Worm (Caenorhabditis elegans) whole organism, L3 larva: ENCODE results near the gene nspb-12.

Source experiments
- aly-2 ChIP-seq: fragments of 150-350 bp; optimal IDR thresholded peaks from 2 replicates; lab custom pipeline; 2014; ENCODE audit warnings: missing biosample characterization, missing genetic modification characterization
- ama-1 ChIP-seq: fragments of 150-350 bp; optimal IDR thresholded peaks from 2 replicates; lab custom pipeline; 2018
- daf-12 ChIP-seq: fragments of 150-350 bp; optimal IDR thresholded peaks from 2 replicates; lab custom pipeline; 2014; ENCODE audit warnings: missing biosample characterization, missing genetic modification reagents, missing genetic modification characterization
- egl-27 ChIP-seq: sonication (generic microtip); optimal IDR thresholded peaks from 4 replicates; lab custom pipeline; 2017; ENCODE audit warnings: missing biosample characterization, missing genetic modification reagents, missing genetic modification characterization
- elt-1 ChIP-seq: fragments of 150-350 bp; optimal IDR thresholded peaks from 2 replicates; lab custom pipeline; 2014; ENCODE audit warnings: missing biosample characterization, missing genetic modification characterization
- fkh-10 ChIP-seq: sonication (generic microtip); optimal IDR thresholded peaks from 2 replicates; lab custom pipeline; 2017; ENCODE audit warnings: missing biosample characterization, missing genetic modification reagents, missing genetic modification characterization
- fos-1 ChIP-seq: fragments of 150-350 bp; optimal IDR thresholded peaks from 2 replicates; lab custom pipeline; 2014; ENCODE audit warnings: missing biosample characterization, missing genetic modification characterization
- mml-1 ChIP-seq: fragments of 150-350 bp; sonication (generic microtip); optimal IDR thresholded peaks from 3 replicates; lab custom pipeline; 2014; ENCODE audit warnings: missing biosample characterization, missing genetic modification characterization
- nfya-1 ChIP-seq: sonication (generic microtip); optimal IDR thresholded peaks from 2 replicates; lab custom pipeline; 2017; ENCODE audit warnings: missing genetic modification characterization, mild to moderate bottlenecking, missing compliant biosample characterization, antibody characterized with exemption, moderate library complexity; ENCODE audit not compliant: insufficient read depth
- nhr-237 ChIP-seq: fragments of 150-350 bp; optimal IDR thresholded peaks from 2 replicates; lab custom pipeline; 2014; ENCODE audit warnings: missing biosample characterization, missing genetic modification characterization
- nhr-43 ChIP-seq: sonication (generic microtip); optimal IDR thresholded peaks from 2 replicates; lab custom pipeline; 2016; ENCODE audit warnings: mild to moderate bottlenecking, missing genetic modification characterization, missing compliant biosample characterization; ENCODE audit not compliant: poor library complexity, severe bottlenecking
- pha-4 ChIP-seq: fragments of 150-350 bp; optimal IDR thresholded peaks from 2 replicates; lab custom pipeline; 2014; ENCODE audit warnings: missing biosample characterization, missing genetic modification reagents, missing genetic modification characterization
- sea-2 ChIP-seq: fragments of 150-350 bp; sonication (generic microtip); optimal IDR thresholded peaks from 4 replicates; lab custom pipeline; 2014; ENCODE audit warnings: missing biosample characterization, missing genetic modification reagents, missing genetic modification characterization
- zag-1 ChIP-seq: fragments of 150-350 bp; optimal IDR thresholded peaks from 2 replicates; lab custom pipeline; 2014; ENCODE audit warnings: missing biosample characterization, missing genetic modification characterization

DNA sequence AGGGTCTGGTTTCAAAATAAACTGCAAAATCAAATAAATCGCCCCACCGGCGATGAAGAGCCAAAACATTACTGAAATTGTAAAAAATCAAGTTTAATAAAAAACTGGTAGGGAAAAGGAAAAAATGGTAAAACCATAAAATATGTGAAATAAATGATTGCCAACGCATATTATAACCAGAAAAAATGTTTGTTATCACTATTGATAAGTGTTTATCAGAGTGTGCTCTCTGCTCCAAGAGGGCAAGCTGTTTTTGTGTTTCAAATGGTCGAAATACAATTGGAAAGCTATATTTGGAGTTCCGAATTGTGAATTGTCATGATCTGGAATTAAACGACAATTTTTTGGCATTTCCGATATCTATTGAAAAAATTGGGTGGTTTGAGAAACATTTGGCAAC, 41.7 kb upstream of the nspb-12 start, which contains the start of gene C05D2.8:
- TF ChIP-seq egl-27 (tag; lab: Kevin White, UChicago) (no peak), nfya-1 (tag; lab: Kevin White, UChicago) (no peak), fos-1 (tag; lab: Kevin White, UChicago) (no peak), fkh-10 (GFP tag; lab: Kevin White, UChicago) (no peak), sea-2 (no peak), pha-4 (no peak), daf-12 (tag; lab: Kevin White, UChicago) (no peak), ama-1 (lab: Kevin White, UChicago) (no peak), nhr-237 (tag; lab: Kevin White, UChicago) (no peak), aly-2 (tag; lab: Kevin White, UChicago) (no peak), elt-1 (no peak), nhr-43 (no peak), zag-1 (no peak), mml-1 (tag; lab: Kevin White, UChicago) (no peak)
